Worm (Caenorhabditis elegans) whole organism, late embryonic: ENCODE results near the gene toe-2.

ENCODE experiments used
- C08G9.2 ChIP-seq: sonication (generic microtip); optimal IDR thresholded peaks from 2 replicates; lab custom pipeline; 2016; ENCODE audit warnings: mild to moderate bottlenecking, missing genetic modification characterization, moderate library complexity, missing compliant biosample characterization
- C38D4.7 ChIP-seq: fragments of 200-800 bp; sonication (Bioruptor generic); optimal IDR thresholded peaks from 2 replicates; lab custom pipeline; 2018; ENCODE audit warnings: mild to moderate bottlenecking, missing genetic modification characterization, moderate library complexity, missing compliant biosample characterization
- K02D7.2 ChIP-seq: sonication (generic microtip); optimal IDR thresholded peaks from 2 replicates; lab custom pipeline; 2017; ENCODE audit warnings: mild to moderate bottlenecking, missing genetic modification characterization, missing compliant biosample characterization
- T23F11.4 ChIP-seq: fragments of 200-800 bp; sonication (Bioruptor generic); optimal IDR thresholded peaks from 2 replicates; lab custom pipeline; 2018; ENCODE audit warnings: mild to moderate bottlenecking, missing genetic modification characterization, missing compliant biosample characterization
- ahr-1 ChIP-seq: sonication (generic microtip); optimal IDR thresholded peaks from 2 replicates; lab custom pipeline; 2016; ENCODE audit warnings: missing genetic modification characterization, missing compliant biosample characterization
- ama-1 ChIP-seq: fragments of 150-350 bp; optimal IDR thresholded peaks from 2 replicates; lab custom pipeline; 2014
- ceh-14 ChIP-seq: sonication (generic microtip); optimal IDR thresholded peaks from 2 replicates; lab custom pipeline; 2016; ENCODE audit warnings: missing genotype, missing genetic modification characterization, missing compliant biosample characterization
- ceh-2 ChIP-seq: sonication (generic microtip); optimal IDR thresholded peaks from 2 replicates; lab custom pipeline; 2016; ENCODE audit warnings: missing genotype, missing genetic modification characterization, missing compliant biosample characterization
- ceh-24 ChIP-seq: sonication (generic microtip); optimal IDR thresholded peaks from 2 replicates; lab custom pipeline; 2016; ENCODE audit warnings: mild to moderate bottlenecking, missing genetic modification characterization, missing compliant biosample characterization
- ceh-30 ChIP-seq: fragments of 150-350 bp; optimal IDR thresholded peaks from 2 replicates; lab custom pipeline; 2014; ENCODE audit warnings: missing biosample characterization, missing genetic modification characterization
- ceh-31 ChIP-seq: sonication (generic microtip); optimal IDR thresholded peaks from 2 replicates; lab custom pipeline; 2016; ENCODE audit warnings: missing genetic modification characterization, missing compliant biosample characterization
- ceh-34 ChIP-seq: sonication (generic microtip); optimal IDR thresholded peaks from 2 replicates; lab custom pipeline; 2016; ENCODE audit warnings: mild to moderate bottlenecking, missing genetic modification characterization, missing compliant biosample characterization
- ceh-45 ChIP-seq: fragments of 200-800 bp; sonication (Bioruptor generic); IDR thresholded peaks from 2 replicates; pipeline ENCODE4 v1.3.6; 2022; ENCODE audit warnings: missing genetic modification reagents, missing genetic modification characterization, missing compliant biosample characterization
- ceh-6 ChIP-seq: fragments of 200-800 bp; sonication (Bioruptor generic); optimal IDR thresholded peaks from 2 replicates; lab custom pipeline; 2018; ENCODE audit warnings: mild to moderate bottlenecking, missing genetic modification characterization, missing compliant biosample characterization
- ceh-9 ChIP-seq: sonication (generic microtip); optimal IDR thresholded peaks from 2 replicates; lab custom pipeline; 2016; ENCODE audit warnings: mild to moderate bottlenecking, missing genetic modification characterization, inconsistent platforms, missing compliant biosample characterization
- che-1 ChIP-seq: sonication (generic microtip); optimal IDR thresholded peaks from 2 replicates; lab custom pipeline; 2016; ENCODE audit warnings: mild to moderate bottlenecking, missing genetic modification characterization, missing compliant biosample characterization
- dve-1 ChIP-seq: sonication (generic microtip); optimal IDR thresholded peaks from 2 replicates; lab custom pipeline; 2017; ENCODE audit warnings: antibody characterized with exemption, mild to moderate bottlenecking, missing genetic modification characterization, missing compliant biosample characterization
- elt-2 ChIP-seq: sonication (generic microtip); optimal IDR thresholded peaks from 2 replicates; lab custom pipeline; 2016; ENCODE audit warnings: missing genetic modification reagents, missing genetic modification characterization, missing compliant biosample characterization
- fax-1 ChIP-seq: sonication (generic microtip); optimal IDR thresholded peaks from 2 replicates; lab custom pipeline; 2016; ENCODE audit warnings: missing genotype, missing genetic modification characterization, missing compliant biosample characterization
- fkh-6 ChIP-seq: sonication (generic microtip); optimal IDR thresholded peaks from 2 replicates; lab custom pipeline; 2016; ENCODE audit warnings: missing genetic modification characterization, missing compliant biosample characterization
- hlh-13 ChIP-seq: fragments of 200-800 bp; sonication (Bioruptor generic); optimal IDR thresholded peaks from 2 replicates; lab custom pipeline; 2018; ENCODE audit warnings: mild to moderate bottlenecking, missing genetic modification characterization, missing compliant biosample characterization
- hlh-6 ChIP-seq: sonication (generic microtip); optimal IDR thresholded peaks from 2 replicates; lab custom pipeline; 2016; ENCODE audit warnings: missing genotype, missing genetic modification characterization, missing compliant biosample characterization
- hlh-8 ChIP-seq: sonication (generic microtip); optimal IDR thresholded peaks from 2 replicates; lab custom pipeline; 2016; ENCODE audit warnings: missing genotype, missing genetic modification characterization, missing compliant biosample characterization
- lin-11 ChIP-seq: fragments of 200-800 bp; sonication (Bioruptor generic); optimal IDR thresholded peaks from 2 replicates; lab custom pipeline; 2018; ENCODE audit warnings: mild to moderate bottlenecking, missing genetic modification characterization, missing compliant biosample characterization
- madf-2 ChIP-seq: sonication (generic microtip); optimal IDR thresholded peaks from 2 replicates; lab custom pipeline; 2017; ENCODE audit warnings: missing genetic modification characterization, missing compliant biosample characterization
- mec-3 ChIP-seq: sonication (generic microtip); optimal IDR thresholded peaks from 2 replicates; lab custom pipeline; 2016; ENCODE audit warnings: borderline replicate concordance, missing genetic modification characterization, missing compliant biosample characterization
- nfya-1 ChIP-seq: sonication (generic microtip); optimal IDR thresholded peaks from 2 replicates; lab custom pipeline; 2017; ENCODE audit warnings: missing genetic modification characterization, mild to moderate bottlenecking, missing compliant biosample characterization, antibody characterized with exemption, moderate library complexity
- odd-2 ChIP-seq: sonication (generic microtip); optimal IDR thresholded peaks from 2 replicates; lab custom pipeline; 2017; ENCODE audit warnings: antibody characterized with exemption, mild to moderate bottlenecking, missing genetic modification characterization, missing compliant biosample characterization
- pag-3 ChIP-seq: sonication (generic microtip); optimal IDR thresholded peaks from 2 replicates; lab custom pipeline; 2016; ENCODE audit warnings: missing compliant biosample characterization, missing genetic modification characterization, borderline replicate concordance
- pat-9 ChIP-seq: fragments of 200-800 bp; sonication (Bioruptor generic); optimal IDR thresholded peaks from 2 replicates; lab custom pipeline; 2018; ENCODE audit warnings: mild to moderate bottlenecking, missing genetic modification characterization, moderate library complexity, missing compliant biosample characterization
- pax-1 ChIP-seq: fragments of 150-350 bp; optimal IDR thresholded peaks from 2 replicates; lab custom pipeline; 2014; ENCODE audit warnings: missing biosample characterization, missing genetic modification characterization
- pha-4 ChIP-seq: fragments of 150-350 bp; optimal IDR thresholded peaks from 2 replicates; lab custom pipeline; 2018; ENCODE audit warnings: missing biosample characterization, missing genetic modification reagents, missing genetic modification characterization
- pros-1 ChIP-seq: fragments of 150-350 bp; optimal IDR thresholded peaks from 2 replicates; lab custom pipeline; 2014; ENCODE audit warnings: missing biosample characterization, missing genetic modification reagents, missing genetic modification characterization
- ref-2 ChIP-seq: sonication (generic microtip); optimal IDR thresholded peaks from 2 replicates; lab custom pipeline; 2016; ENCODE audit warnings: missing genetic modification characterization, missing compliant biosample characterization
- sox-2 ChIP-seq: fragments of 200-800 bp; sonication (Bioruptor generic); IDR thresholded peaks from 2 replicates; pipeline ENCODE4 v1.3.6; 2022; ENCODE audit warnings: missing genetic modification reagents, missing genetic modification characterization, missing compliant biosample characterization
- sox-4 ChIP-seq: sonication (generic microtip); optimal IDR thresholded peaks from 2 replicates; lab custom pipeline; 2017; ENCODE audit warnings: mild to moderate bottlenecking, missing genetic modification characterization, inconsistent platforms, missing compliant biosample characterization
- syd-9 ChIP-seq: sonication (generic microtip); optimal IDR thresholded peaks from 2 replicates; lab custom pipeline; 2016; ENCODE audit warnings: mild to moderate bottlenecking, missing genetic modification characterization, moderate library complexity, missing compliant biosample characterization
- tbx-2 ChIP-seq: sonication (generic microtip); optimal IDR thresholded peaks from 2 replicates; lab custom pipeline; 2016; ENCODE audit warnings: missing genetic modification characterization, missing compliant biosample characterization
- tbx-7 ChIP-seq: sonication (generic microtip); optimal IDR thresholded peaks from 2 replicates; lab custom pipeline; 2016; ENCODE audit warnings: missing genotype, missing genetic modification characterization, missing compliant biosample characterization
- ttx-3 ChIP-seq: sonication (generic microtip); optimal IDR thresholded peaks from 2 replicates; lab custom pipeline; 2016; ENCODE audit warnings: missing genetic modification reagents, missing genetic modification characterization, missing compliant biosample characterization
- unc-3 ChIP-seq, 2 experiments: fragments of 200-800 bp in 1 of 2; sonication (Bioruptor generic) in 1 of 2; sonication (generic microtip) in 1 of 2; conservative IDR thresholded peaks in 1 of 2; optimal IDR thresholded peaks in 1 of 2; 2 replicates each; pipeline versions ENCODE4 v1.3.6 to Lab custom; 2016 to 2022; ENCODE audit warnings: missing compliant biosample characterization in 2 of 2, missing genetic modification characterization in 2 of 2, missing genetic modification reagents in 1 of 2
- unc-55 ChIP-seq: sonication (generic microtip); optimal IDR thresholded peaks from 2 replicates; lab custom pipeline; 2017; ENCODE audit warnings: missing biosample characterization, missing genetic modification reagents, missing genetic modification characterization
- ztf-16 ChIP-seq: sonication (generic microtip); optimal IDR thresholded peaks from 2 replicates; lab custom pipeline; 2017; ENCODE audit warnings: missing genetic modification characterization, missing compliant biosample characterization

toe-2 gene

DNA sequence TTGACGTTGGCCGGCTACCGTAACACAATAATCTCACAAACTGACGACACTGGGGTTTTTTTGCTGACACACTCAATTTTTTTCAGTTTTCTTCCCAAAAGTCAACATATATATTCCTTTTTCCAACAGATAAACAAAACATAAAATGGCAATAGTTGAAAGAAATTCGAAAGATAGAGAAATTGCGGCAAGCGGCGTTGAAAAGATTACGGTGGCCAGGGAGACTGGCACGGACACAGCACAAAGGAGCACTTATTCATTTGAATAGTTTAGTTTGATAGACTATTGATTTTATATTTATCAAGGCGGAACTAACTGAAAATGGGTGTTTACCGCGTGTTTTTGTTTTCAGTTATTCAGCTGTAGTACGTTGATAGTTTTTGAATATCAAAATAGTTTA lies at the start of gene toe-2:
Gene toe-2 (minus strand): TSS at position 70 of the 400 bp plus-strand sequence.
- TF ChIP-seq pax-1 (tag; lab: Kevin White, UChicago), result no peak
- TF ChIP-seq ceh-45 (GFP tag; lab: Robert Waterston, UW), result no peak
- TF ChIP-seq hlh-13 (GFP tag; lab: Kevin White, UChicago), result no peak
- TF ChIP-seq unc-55 (GFP tag; lab: Kevin White, UChicago), result no peak

DNA sequence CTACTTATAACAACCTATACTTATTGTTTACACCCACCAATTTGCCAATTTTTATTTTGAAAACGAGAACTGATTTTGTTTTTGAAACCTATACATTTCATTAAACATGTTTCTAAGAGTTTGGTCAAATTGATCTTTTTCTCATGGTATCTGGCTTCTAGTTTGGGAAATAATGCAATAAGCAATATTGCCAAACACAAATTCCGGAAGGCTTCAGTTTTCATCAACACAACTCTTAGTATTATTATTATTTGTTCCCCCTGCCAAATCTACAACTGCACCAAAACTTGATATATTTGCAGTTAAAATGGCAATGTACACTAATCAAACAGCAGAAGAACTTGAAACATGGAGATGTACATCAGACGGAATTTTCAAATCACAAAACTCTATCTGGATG lies 47.5 kb upstream of the toe-2 start, which contains the start of gene sra-27:
Gene sra-27 (plus strand): TSS at position 301 of the 400 bp plus-strand sequence.
- no peak for TF ChIP-seq mec-3 (tag; lab: Kevin White, UChicago)
- TF ChIP-seq ztf-16, result no peak
- TF ChIP-seq fax-1 (tag; lab: Kevin White, UChicago), result no peak
- no peak for TF ChIP-seq pha-4
- no peak for TF ChIP-seq odd-2
- no peak for TF ChIP-seq madf-2 (tag; lab: Kevin White, UChicago)
- no peak for TF ChIP-seq syd-9 (tag; lab: Kevin White, UChicago)
- no peak for TF ChIP-seq ceh-14 (tag; lab: Kevin White, UChicago)
- no peak for TF ChIP-seq elt-2 (tag; lab: Kevin White, UChicago)
- no peak for TF ChIP-seq T23F11.4
- TF ChIP-seq pat-9 (tag; lab: Kevin White, UChicago), result no peak
- TF ChIP-seq pax-1 (tag; lab: Kevin White, UChicago), result no peak
- no peak for TF ChIP-seq pag-3 (tag; lab: Kevin White, UChicago)
- no peak for TF ChIP-seq ceh-6
- no peak for TF ChIP-seq pros-1 (tag; lab: Kevin White, UChicago)
- no peak for TF ChIP-seq ceh-9 (tag; lab: Kevin White, UChicago)
- no peak for TF ChIP-seq hlh-13 (GFP tag; lab: Kevin White, UChicago)
- TF ChIP-seq ceh-24 (tag; lab: Kevin White, UChicago), result no peak
- no peak for TF ChIP-seq nfya-1 (tag; lab: Kevin White, UChicago)
- TF ChIP-seq, all 69 proteins: peak for 0

DNA sequence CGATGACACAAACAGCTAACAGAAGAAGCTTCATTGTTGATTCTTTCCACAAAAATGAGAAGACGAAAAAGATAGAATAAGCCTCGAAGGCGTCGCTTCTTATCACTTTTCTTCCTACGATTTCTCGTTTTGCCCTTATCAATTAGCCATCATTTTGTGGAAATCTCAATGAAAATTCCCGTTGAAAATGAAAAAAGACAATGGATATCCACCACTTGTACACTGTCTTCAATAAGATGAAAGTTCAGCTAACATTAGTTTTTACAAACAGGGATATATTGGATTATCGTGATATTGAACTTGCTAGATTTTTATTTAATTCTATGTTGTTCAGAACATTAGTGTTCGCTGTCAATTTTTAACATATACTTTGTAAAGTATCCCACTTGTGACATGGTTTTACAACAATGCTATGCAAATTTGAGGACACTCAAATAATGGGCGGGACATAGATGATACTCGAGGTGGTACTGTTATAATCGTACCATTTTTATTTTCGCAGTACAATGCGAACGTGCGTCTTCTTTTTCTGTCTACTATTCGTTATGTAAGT lies 45.5 kb upstream of the toe-2 start, which contains the start of the genes F18C5.5 and F18C5.9:
Gene F18C5.5 (minus strand): TSS at position 101 of the 553 bp plus-strand sequence.
Gene F18C5.9 (plus strand): TSS at position 503 of the 553 bp plus-strand sequence.
- TF ChIP-seq C38D4.7 (GFP tag; lab: Kevin White, UChicago), result no peak
- TF ChIP-seq ref-2 (tag; lab: Kevin White, UChicago), result no peak
- TF ChIP-seq pag-3 (tag; lab: Kevin White, UChicago), result no peak
- TF ChIP-seq hlh-8, result no peak
- no peak for TF ChIP-seq lin-11 (tag; lab: Kevin White, UChicago)
- TF ChIP-seq ama-1 (lab: Kevin White, UChicago), result no peak
- TF ChIP-seq dve-1 (tag; lab: Kevin White, UChicago), result no peak
- TF ChIP-seq hlh-13 (GFP tag; lab: Kevin White, UChicago), result no peak
- no peak for TF ChIP-seq fkh-6 (tag; lab: Kevin White, UChicago)

DNA sequence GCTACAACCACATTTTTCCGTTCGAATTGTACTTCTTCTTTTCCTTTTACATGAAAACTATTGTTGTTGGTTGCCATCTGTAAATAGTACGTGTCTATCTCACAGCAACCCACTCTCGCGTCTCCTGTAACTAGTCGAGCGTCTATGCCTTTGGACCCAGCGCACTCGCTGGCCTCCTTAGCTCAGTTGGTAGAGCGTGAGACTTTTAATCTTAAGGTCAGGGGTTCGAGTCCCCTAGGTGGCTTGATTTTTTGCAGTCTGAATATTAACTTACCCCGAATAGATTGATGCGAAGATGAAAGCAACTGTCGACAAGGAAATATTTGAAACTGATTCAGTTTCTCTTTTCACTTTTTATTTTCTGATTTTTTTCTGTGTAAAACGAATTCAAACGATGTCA lies 43.9 kb upstream of the toe-2 start, which contains the start of gene mpz-3:
Gene mpz-3 (minus strand): TSS at position 320 of the 400 bp plus-strand sequence.
- TF ChIP-seq ceh-2, result peak; percentile 2
- peak; percentile 8 for TF ChIP-seq C38D4.7 (GFP tag; lab: Kevin White, UChicago)
- TF ChIP-seq K02D7.2, result peak; percentile 10
- no peak for TF ChIP-seq ref-2 (tag; lab: Kevin White, UChicago)
- TF ChIP-seq hlh-6 (tag; lab: Kevin White, UChicago), result peak; percentile 47
- peak; percentile 38 for TF ChIP-seq pat-9 (tag; lab: Kevin White, UChicago)
- no peak for TF ChIP-seq tbx-7
- peak; percentile 55 for TF ChIP-seq ttx-3
- TF ChIP-seq lin-11 (tag; lab: Kevin White, UChicago), result peak; percentile 39
- peak; percentile 60; the same call in 1 of the 2 replicates for TF ChIP-seq unc-3 (GFP tag; conservative IDR thresholded peaks at IDR 0.05; lab: Robert Waterston, UW)
- peak; percentile 5 for TF ChIP-seq unc-3 (tag; optimal IDR thresholded peaks at IDR 0.05; lab: Kevin White, UChicago)
- TF ChIP-seq ahr-1, result no peak
- TF ChIP-seq ceh-31 (tag; lab: Kevin White, UChicago), result peak; percentile 23
- peak; percentile 2 for TF ChIP-seq syd-9 (tag; lab: Kevin White, UChicago)
- TF ChIP-seq sox-2 (GFP tag; lab: Robert Waterston, UW), result peak; percentile 27; the same call in 1 of the 2 replicates
- no peak for TF ChIP-seq ceh-24 (tag; lab: Kevin White, UChicago)
- peak; percentile 37 for TF ChIP-seq sox-4 (tag; lab: Kevin White, UChicago)
- TF ChIP-seq ceh-34 (tag; lab: Kevin White, UChicago), result peak; percentile 10
- no peak for TF ChIP-seq nfya-1 (tag; lab: Kevin White, UChicago)
- peak; percentile 49 for TF ChIP-seq elt-2 (tag; lab: Kevin White, UChicago)
- TF ChIP-seq tbx-2, result peak; percentile 39
- TF ChIP-seq fax-1 (tag; lab: Kevin White, UChicago), result peak; percentile 23
- TF ChIP-seq ztf-16, result peak; percentile 20
- no peak for TF ChIP-seq C08G9.2 (tag; lab: Kevin White, UChicago)
- TF ChIP-seq ceh-30 (tag; lab: Kevin White, UChicago), result no peak
- peak; percentile 20 for TF ChIP-seq che-1
- peak; percentile 30 for TF ChIP-seq dve-1 (tag; lab: Kevin White, UChicago)
